Fruit fly (Drosophila melanogaster): ENCODE data around the gene vn.

dm6 chr3L:5843895-5844576 lies 1.4 kb downstream of the vn start:
- TF ChIP-seq CG8478 (optimal IDR thresholded peaks at IDR 0.05) (no peak), CTCF (optimal IDR thresholded peaks at IDR 0.05) (no peak)

Measured in S2 (cell line).